Worm (Caenorhabditis elegans): ENCODE results near the gene K08D8.5.

DNA sequence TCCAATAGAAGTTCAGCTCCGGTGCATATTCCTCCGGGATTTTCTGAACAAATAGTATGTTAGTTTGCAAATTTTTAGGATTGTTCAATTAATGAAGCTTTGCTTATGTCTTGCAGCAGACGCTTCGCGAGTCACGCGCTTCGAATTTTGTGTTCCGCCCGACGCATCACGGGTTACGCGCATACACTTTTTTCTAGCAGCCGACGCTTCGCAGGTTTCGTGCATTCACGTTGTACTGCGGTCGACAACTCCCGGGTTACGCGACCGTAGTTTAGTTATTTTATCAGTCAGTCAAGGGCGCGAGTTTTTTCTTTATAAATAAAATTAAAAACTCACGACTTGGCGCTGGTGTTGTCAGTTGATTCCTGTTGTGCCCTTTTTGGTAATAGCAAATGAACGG is 42.1 kb downstream of the K08D8.5 start:
- TF ChIP-seq nhr-25 (tag; optimal IDR thresholded peaks at IDR 0.05) = no peak
- no peak for TF ChIP-seq jun-1 (tag; optimal IDR thresholded peaks at IDR 0.05)
- no peak for TF ChIP-seq elt-1 (tag; optimal IDR thresholded peaks at IDR 0.05)
- no peak for TF ChIP-seq ceh-28 (tag; optimal IDR thresholded peaks at IDR 0.05)
- TF ChIP-seq fos-1 (tag; optimal IDR thresholded peaks at IDR 0.05) = no peak
- no peak for TF ChIP-seq nhr-237 (tag; optimal IDR thresholded peaks at IDR 0.05)
- no peak for TF ChIP-seq nhr-11 (tag; optimal IDR thresholded peaks at IDR 0.05)
- no peak for TF ChIP-seq nhr-77 (tag; optimal IDR thresholded peaks at IDR 0.05)
- TF ChIP-seq skn-1 (tag; optimal IDR thresholded peaks at IDR 0.05) = no peak
- TF ChIP-seq lin-15B (tag; optimal IDR thresholded peaks at IDR 0.05) = no peak
- no peak for TF ChIP-seq ama-1 (optimal IDR thresholded peaks at IDR 0.05)
- TF ChIP-seq aly-2 (tag; optimal IDR thresholded peaks at IDR 0.05) = no peak
- no peak for TF ChIP-seq zag-1 (tag; optimal IDR thresholded peaks at IDR 0.05)
- no peak for TF ChIP-seq hmg-11 (tag; optimal IDR thresholded peaks at IDR 0.05)

All from whole organism, L3 larva.